Fruit fly (Drosophila melanogaster) whole organism, embryonic: ENCODE results near the gene nAChRalpha5.

ENCODE experiments used
- Ada2b ChIP-seq: fragments of 200-800 bp; sonication (Bioruptor generic); IDR thresholded peaks from 2 replicates; pipeline ENCODE4 v1.3.6; 2022; ENCODE audit warnings: missing biosample characterization, missing genetic modification characterization
- Awh ChIP-seq: fragments of 200-800 bp; sonication (Bioruptor generic); IDR thresholded peaks from 2 replicates; pipeline ENCODE4, ENCODE4 v1.3.6; 2022; ENCODE audit warnings: missing biosample characterization, missing genetic modification characterization
- CG12071 ChIP-seq: fragments of 200-800 bp; sonication (Bioruptor generic); optimal IDR thresholded peaks from 3 replicates; lab custom pipeline; 2018; ENCODE audit warnings: missing biosample characterization, mild to moderate bottlenecking, missing genetic modification characterization
- CG13296 ChIP-seq: fragments of 200-800 bp; sonication (Bioruptor generic); optimal IDR thresholded peaks from 3 replicates; lab custom pipeline; 2018; ENCODE audit warnings: missing biosample characterization, mild to moderate bottlenecking, missing genetic modification characterization
- CG15514 ChIP-seq: fragments of 200-800 bp; sonication (Bioruptor generic); optimal IDR thresholded peaks from 3 replicates; lab custom pipeline; 2017; ENCODE audit warnings: missing biosample characterization, missing genetic modification characterization, mild to moderate bottlenecking, moderate library complexity, missing genetic modification reagents
- CG18476 ChIP-seq: fragments of 200-800 bp; sonication (Bioruptor generic); optimal IDR thresholded peaks from 2 replicates; lab custom pipeline; 2016; ENCODE audit warnings: missing biosample characterization, mild to moderate bottlenecking, missing genetic modification characterization
- CG18619 ChIP-seq: fragments of 200-800 bp; sonication (Bioruptor generic); optimal IDR thresholded peaks from 3 replicates; lab custom pipeline; 2017; ENCODE audit warnings: missing biosample characterization, mild to moderate bottlenecking, missing genetic modification characterization
- CG3065 ChIP-seq: fragments of 200-800 bp; sonication (Bioruptor generic); optimal IDR thresholded peaks from 2 replicates; lab custom pipeline; 2016; ENCODE audit warnings: missing biosample characterization, missing genetic modification characterization
- CG32767 ChIP-seq: fragments of 200-800 bp; sonication (Bioruptor generic); IDR thresholded peaks from 2 replicates; pipeline ENCODE4 v1.3.6; 2022; ENCODE audit warnings: missing biosample characterization, missing genetic modification characterization
- CG33213 ChIP-seq: fragments of 200-800 bp; sonication (Bioruptor generic); optimal IDR thresholded peaks from 3 replicates; lab custom pipeline; 2016; ENCODE audit warnings: missing biosample characterization, missing genetic modification characterization
- CG4707 ChIP-seq: fragments of 200-800 bp; sonication (Bioruptor generic); optimal IDR thresholded peaks from 2 replicates; lab custom pipeline; 2018; ENCODE audit warnings: missing biosample characterization, mild to moderate bottlenecking, missing genetic modification characterization, moderate library complexity
- CG5180 ChIP-seq: fragments of 200-800 bp; sonication (Bioruptor generic); optimal IDR thresholded peaks from 3 replicates; lab custom pipeline; 2017; ENCODE audit warnings: missing biosample characterization, missing genetic modification characterization, mild to moderate bottlenecking, moderate library complexity, missing genetic modification reagents
- CG5245 ChIP-seq: fragments of 200-800 bp; sonication (Bioruptor generic); optimal IDR thresholded peaks from 3 replicates; lab custom pipeline; 2016; ENCODE audit warnings: missing biosample characterization, missing genetic modification characterization
- CG6683 ChIP-seq: fragments of 200-800 bp; sonication (Bioruptor generic); optimal IDR thresholded peaks from 2 replicates; lab custom pipeline; 2017; ENCODE audit warnings: missing biosample characterization, mild to moderate bottlenecking, missing genetic modification characterization, missing genetic modification reagents
- CG6854 ChIP-seq: fragments of 200-800 bp; sonication (Bioruptor generic); optimal IDR thresholded peaks from 3 replicates; lab custom pipeline; 2017; ENCODE audit warnings: missing biosample characterization, mild to moderate bottlenecking, missing genetic modification characterization
- CG7839 ChIP-seq: fragments of 200-800 bp; sonication (Bioruptor generic); optimal IDR thresholded peaks from 3 replicates; lab custom pipeline; 2018; ENCODE audit warnings: missing biosample characterization, mild to moderate bottlenecking, missing genetic modification characterization, moderate library complexity
- CG7963 ChIP-seq: fragments of 200-800 bp; sonication (Bioruptor generic); IDR thresholded peaks from 3 replicates; pipeline ENCODE4 v1.3.6; 2022; ENCODE audit warnings: missing biosample characterization, missing genetic modification characterization; ENCODE audit not compliant: partially characterized antibody
- CG8478 ChIP-seq: fragments of >200 bp; optimal IDR thresholded peaks from 2 replicates; lab custom pipeline; 2018
- CG9609 ChIP-seq: fragments of 200-800 bp; sonication (Bioruptor generic); optimal IDR thresholded peaks from 3 replicates; lab custom pipeline; 2016; ENCODE audit warnings: missing biosample characterization, missing genetic modification characterization
- CG9727 ChIP-seq: fragments of 200-800 bp; sonication (Bioruptor generic); optimal IDR thresholded peaks from 3 replicates; lab custom pipeline; 2017; ENCODE audit warnings: missing biosample characterization, mild to moderate bottlenecking, missing genetic modification characterization
- CTCF ChIP-seq: fragments of 200-800 bp; sonication (Bioruptor generic); optimal IDR thresholded peaks from 2 replicates; lab custom pipeline; 2017; ENCODE audit warnings: missing biosample characterization, mild to moderate bottlenecking, missing genetic modification characterization, moderate library complexity
- Fer3 ChIP-seq: fragments of 200-800 bp; sonication (Bioruptor generic); optimal IDR thresholded peaks from 2 replicates; lab custom pipeline; 2018; ENCODE audit warnings: missing biosample characterization, mild to moderate bottlenecking, missing genetic modification characterization, moderate library complexity
- Hmx ChIP-seq: fragments of 200-800 bp; sonication (Bioruptor generic); optimal IDR thresholded peaks from 2 replicates; lab custom pipeline; 2016; ENCODE audit warnings: missing biosample characterization, missing genetic modification characterization
- Hr51 ChIP-seq, 2 experiments: fragments of 200-800 bp; sonication (Bioruptor generic); optimal IDR thresholded peaks; 2 replicates in 1 of 2; 3 replicates in 1 of 2; lab custom pipeline; 2016 to 2018; ENCODE audit warnings: missing biosample characterization in 2 of 2, missing genetic modification characterization in 2 of 2, mild to moderate bottlenecking in 1 of 2, moderate library complexity in 1 of 2
- Hsf ChIP-seq: fragments of 200-800 bp; sonication (Bioruptor generic); optimal IDR thresholded peaks from 3 replicates; lab custom pipeline; 2016; ENCODE audit warnings: missing biosample characterization, missing genetic modification characterization
- Meics ChIP-seq: fragments of 200-800 bp; sonication (Bioruptor generic); optimal IDR thresholded peaks from 2 replicates; lab custom pipeline; 2017; ENCODE audit warnings: missing biosample characterization, mild to moderate bottlenecking, missing genetic modification characterization
- Rfx ChIP-seq: fragments of 200-800 bp; sonication (Bioruptor generic); IDR thresholded peaks from 2 replicates; pipeline ENCODE4 v1.3.6; 2022; ENCODE audit warnings: missing biosample characterization, missing genetic modification characterization
- Sry-δ ChIP-seq: fragments of 200-800 bp; sonication (Bioruptor generic); optimal IDR thresholded peaks from 2 replicates; lab custom pipeline; 2016; ENCODE audit warnings: missing biosample characterization, missing genetic modification characterization
- Usf ChIP-seq: fragments of 200-800 bp; sonication (Bioruptor generic); optimal IDR thresholded peaks from 2 replicates; lab custom pipeline; 2017; ENCODE audit warnings: missing genotype, missing biosample characterization, missing genetic modification characterization
- ase ChIP-seq: fragments of 200-800 bp; sonication (Bioruptor generic); IDR thresholded peaks from 3 replicates; pipeline ENCODE4 v1.3.6; 2022; ENCODE audit warnings: missing biosample characterization, missing genetic modification characterization
- cad ChIP-seq: fragments of >200 bp; optimal IDR thresholded peaks from 2 replicates; lab custom pipeline; 2017; ENCODE audit warnings: missing biosample characterization, missing genetic modification characterization
- croc ChIP-seq: fragments of 200-800 bp; sonication (Bioruptor generic); conservative IDR thresholded peaks from 3 replicates; pipeline ENCODE4 v1.3.6; 2022; ENCODE audit warnings: missing biosample characterization, missing genetic modification characterization
- crol ChIP-seq: fragments of 200-800 bp; sonication (Bioruptor generic); IDR thresholded peaks from 2 replicates; pipeline ENCODE4 v1.3.6; 2022; ENCODE audit warnings: missing biosample characterization, missing genetic modification characterization
- dati ChIP-seq: fragments of 200-800 bp; sonication (Bioruptor generic); IDR thresholded peaks from 2 replicates; pipeline ENCODE4 v1.3.6; 2022; ENCODE audit warnings: missing biosample characterization, missing genetic modification characterization
- ind ChIP-seq: fragments of 200-800 bp; sonication (Bioruptor generic); optimal IDR thresholded peaks from 3 replicates; lab custom pipeline; 2016; ENCODE audit warnings: missing biosample characterization, missing genetic modification characterization
- inv ChIP-seq: fragments of 200-800 bp; sonication (Bioruptor generic); IDR thresholded peaks from 2 replicates; pipeline ENCODE4 v1.3.6; 2022; ENCODE audit warnings: missing biosample characterization, missing genetic modification characterization; ENCODE audit not compliant: partially characterized antibody
- jing ChIP-seq: fragments of 200-800 bp; sonication (Bioruptor generic); optimal IDR thresholded peaks from 2 replicates; lab custom pipeline; 2018; ENCODE audit warnings: missing biosample characterization, mild to moderate bottlenecking, missing genetic modification characterization
- jumu ChIP-seq: fragments of 200-800 bp; sonication (Bioruptor generic); optimal IDR thresholded peaks from 3 replicates; lab custom pipeline; 2016; ENCODE audit warnings: missing biosample characterization, missing genetic modification characterization
- org-1 ChIP-seq: fragments of 200-800 bp; sonication (Bioruptor generic); optimal IDR thresholded peaks from 2 replicates; lab custom pipeline; 2017; ENCODE audit warnings: missing biosample characterization, missing genetic modification characterization
- pb ChIP-seq: fragments of 200-800 bp; sonication (Bioruptor generic); optimal IDR thresholded peaks from 3 replicates; lab custom pipeline; 2016; ENCODE audit warnings: missing biosample characterization, missing genetic modification characterization
- pros ChIP-seq: fragments of 200-800 bp; sonication (Bioruptor generic); optimal IDR thresholded peaks from 3 replicates; lab custom pipeline; 2019; ENCODE audit warnings: missing biosample characterization, mild to moderate bottlenecking, missing genetic modification characterization, moderate library complexity
- pzg ChIP-seq: fragments of 200-800 bp; sonication (Bioruptor generic); optimal IDR thresholded peaks from 3 replicates; lab custom pipeline; 2018; ENCODE audit warnings: missing biosample characterization, mild to moderate bottlenecking, missing genetic modification characterization, moderate library complexity
- repo ChIP-seq: fragments of 200-800 bp; sonication (Bioruptor generic); optimal IDR thresholded peaks from 2 replicates; lab custom pipeline; 2016; ENCODE audit warnings: missing biosample characterization, missing genetic modification characterization
- sd ChIP-seq: fragments of 200-800 bp; sonication (Bioruptor generic); optimal IDR thresholded peaks from 3 replicates; lab custom pipeline; 2018; ENCODE audit warnings: missing biosample characterization, mild to moderate bottlenecking, missing genetic modification characterization, moderate library complexity
- sens ChIP-seq: fragments of 200-800 bp; sonication (Bioruptor generic); peaks from one replicate; lab custom pipeline; 2016; ENCODE audit warnings: missing biosample characterization, missing genetic modification characterization
- tgo ChIP-seq: fragments of 200-800 bp; sonication (Bioruptor generic); IDR thresholded peaks from 3 replicates; pipeline ENCODE4 v1.3.6; 2022; ENCODE audit warnings: missing biosample characterization, missing genetic modification characterization
- tio ChIP-seq: fragments of 200-800 bp; sonication (Bioruptor generic); optimal IDR thresholded peaks from 2 replicates; lab custom pipeline; 2017; ENCODE audit warnings: missing biosample characterization, missing genetic modification characterization, inconsistent platforms
- tll ChIP-seq, 2 experiments: fragments of 200-800 bp in 1 of 2; fragments of >200 bp in 1 of 2; sonication (Bioruptor generic) in 1 of 2; optimal IDR thresholded peaks; 2 replicates each; lab custom pipeline; 2017 to 2019; ENCODE audit warnings: missing biosample characterization in 2 of 2, missing genetic modification characterization in 2 of 2, mild to moderate bottlenecking in 1 of 2, moderate library complexity in 1 of 2
- trh ChIP-seq: fragments of 200-800 bp; sonication (Bioruptor generic); optimal IDR thresholded peaks from 2 replicates; lab custom pipeline; 2016; ENCODE audit warnings: missing biosample characterization, missing genetic modification characterization
- vvl ChIP-seq: fragments of 200-800 bp; sonication (Bioruptor generic); IDR thresholded peaks from 2 replicates; pipeline ENCODE4 v1.3.6; 2022; ENCODE audit warnings: missing biosample characterization, missing genetic modification characterization
- zen ChIP-seq: fragments of 200-800 bp; sonication (Bioruptor generic); optimal IDR thresholded peaks from 3 replicates; lab custom pipeline; 2018; ENCODE audit warnings: missing biosample characterization, mild to moderate bottlenecking, missing genetic modification characterization, moderate library complexity
- zf30C ChIP-seq: fragments of 200-800 bp; sonication (Bioruptor generic); optimal IDR thresholded peaks from 3 replicates; lab custom pipeline; 2018; ENCODE audit warnings: missing biosample characterization, mild to moderate bottlenecking, missing genetic modification characterization

The nAChRalpha5 gene

DNA sequence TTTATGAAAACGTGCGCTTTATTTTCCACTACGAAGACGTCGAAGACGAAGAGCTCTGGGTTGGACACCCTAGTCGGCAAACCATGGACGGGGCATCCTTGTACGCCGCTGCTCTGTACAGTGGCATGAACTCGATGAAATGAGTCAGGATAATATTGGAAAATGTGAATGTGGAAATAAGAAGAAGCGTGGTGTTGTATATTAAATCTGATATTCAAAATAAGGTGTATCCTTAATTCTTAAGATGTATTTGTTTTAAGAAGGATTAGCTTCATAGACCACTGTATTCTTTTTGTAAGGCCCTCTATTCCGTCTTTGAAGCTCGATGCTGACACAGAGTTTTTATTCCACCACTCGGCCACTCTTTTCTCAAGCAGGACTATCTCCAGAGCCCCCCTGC lies 101.3 kb downstream of the nAChRalpha5 start (continued):
- TF ChIP-seq sd (tag; lab: Kevin White, UChicago) = no peak
- peak; percentile 56 for TF ChIP-seq Fer3 (tag; lab: Kevin White, UChicago)
- TF ChIP-seq pb (GFP tag; lab: Kevin White, UChicago) = no peak
- no peak for TF ChIP-seq inv (GFP tag; lab: Robert Waterston, UW)
- 0 out of 2 replicates have a peak, but pooled peaks have one; percentile 22 for TF ChIP-seq vvl (GFP tag; lab: Robert Waterston, UW)
- TF ChIP-seq repo = no peak
- peak; percentile 41 for TF ChIP-seq Ada2b
- no peak for TF ChIP-seq CG7963 (GFP tag; lab: Robert Waterston, UW)
- TF ChIP-seq pzg (GFP tag; lab: Kevin White, UChicago) = no peak
- TF ChIP-seq pros (GFP tag; lab: Kevin White, UChicago) = peak; percentile 21
- peak; percentile 31 for TF ChIP-seq CG18619
- TF ChIP-seq CTCF (GFP tag; lab: Kevin White, UChicago) = no peak
- TF ChIP-seq CG6683 = peak; percentile 24
- TF ChIP-seq dati (GFP tag; lab: Robert Waterston, UW) = no peak
- peak; percentile 24 for TF ChIP-seq ind (GFP tag; lab: Kevin White, UChicago)
- no peak for TF ChIP-seq CG4707
- TF ChIP-seq org-1 (GFP tag; lab: Kevin White, UChicago) = peak; percentile 26
- peak; percentile 61 for TF ChIP-seq CG7839 (tag; lab: Kevin White, UChicago)
- TF ChIP-seq CG5245 (GFP tag; lab: Kevin White, UChicago) = no peak
- TF ChIP-seq cad (GFP tag; lab: Kevin White, UChicago) = no peak
- peak; percentile 12 for TF ChIP-seq Hsf
- no peak for TF ChIP-seq Sry-δ (GFP tag; lab: Kevin White, UChicago)
- no peak for TF ChIP-seq Usf (GFP tag; lab: Kevin White, UChicago)
- TF ChIP-seq CG15514 (GFP tag; lab: Kevin White, UChicago) = no peak
- no peak for TF ChIP-seq CG9609
- TF ChIP-seq CG8478 (lab: Kevin White, UChicago) = no peak
- peak; percentile 54; the same call in 2 of the 3 replicates for TF ChIP-seq tgo (GFP tag; lab: Robert Waterston, UW)
- no peak for TF ChIP-seq CG5180 (GFP tag; lab: Kevin White, UChicago)
- TF ChIP-seq trh = no peak
- no peak for TF ChIP-seq CG32767 (GFP tag; lab: Robert Waterston, UW)
- no peak for TF ChIP-seq zf30C (GFP tag; lab: Kevin White, UChicago)
- peak; percentile 10 for TF ChIP-seq CG18476 (GFP tag; lab: Kevin White, UChicago)
- TF ChIP-seq croc (GFP tag; lab: Robert Waterston, UW) = no peak
- no peak for TF ChIP-seq jumu (GFP tag; lab: Kevin White, UChicago)
- no peak for TF ChIP-seq tll (GFP tag; optimal IDR thresholded peaks at IDR 0.05; lab: Kevin White, UChicago)
- TF ChIP-seq CG6854 (GFP tag; lab: Kevin White, UChicago) = peak; percentile 6
- no peak for TF ChIP-seq jing (GFP tag; lab: Kevin White, UChicago)
- TF ChIP-seq Meics (GFP tag; lab: Kevin White, UChicago) = peak; percentile 63
- TF ChIP-seq crol (GFP tag; lab: Robert Waterston, UW) = no peak
- no peak; the same call in 2 of the 3 replicates for TF ChIP-seq ase
- no peak for TF ChIP-seq Awh
- TF ChIP-seq Hmx (GFP tag; lab: Kevin White, UChicago) = no peak
- peak; percentile 6 for TF ChIP-seq tio
- peak; percentile 23 for TF ChIP-seq CG12071 (GFP tag; lab: Kevin White, UChicago)
- peak; percentile 75 for TF ChIP-seq sens
- peak; percentile 57 for TF ChIP-seq CG13296 (GFP tag; lab: Kevin White, UChicago)
- TF ChIP-seq zen (tag; lab: Kevin White, UChicago) = no peak
- no peak for TF ChIP-seq CG3065 (GFP tag; lab: Kevin White, UChicago)
- no peak for TF ChIP-seq CG33213 (GFP tag; lab: Kevin White, UChicago)
- TF ChIP-seq Rfx = peak; percentile 46
- TF ChIP-seq CG9727 (GFP tag; lab: Kevin White, UChicago) = peak; percentile 31
- TF ChIP-seq Hr51 (GFP tag; optimal IDR thresholded peaks at IDR 0.05; lab: Kevin White, UChicago) = peak in 1 of 2 experiments; percentile 54
